Worm (Caenorhabditis elegans) whole organism, L1 larva: ENCODE results near the gene spr-2.

Experiments used
- C04F5.9 ChIP-seq: sonication (generic microtip); optimal IDR thresholded peaks from 2 replicates; lab custom pipeline; 2016; ENCODE audit warnings: missing genetic modification characterization, missing compliant biosample characterization
- C16A3.4 ChIP-seq: fragments of 150-350 bp; optimal IDR thresholded peaks from 2 replicates; lab custom pipeline; 2014; ENCODE audit warnings: missing biosample characterization, missing genetic modification characterization
- C34B4.2 ChIP-seq: sonication (generic microtip); optimal IDR thresholded peaks from 2 replicates; lab custom pipeline; 2017; ENCODE audit warnings: mild to moderate bottlenecking, missing genetic modification characterization, missing compliant biosample characterization
- Y116A8C.19 ChIP-seq: sonication (generic microtip); optimal IDR thresholded peaks from 2 replicates; lab custom pipeline; 2016; ENCODE audit warnings: missing compliant biosample characterization, missing genetic modification characterization, borderline replicate concordance
- alr-1 ChIP-seq: fragments of 200-800 bp; sonication (Bioruptor generic); optimal IDR thresholded peaks from 2 replicates; lab custom pipeline; 2018; ENCODE audit warnings: borderline replicate concordance, mild to moderate bottlenecking, missing genetic modification characterization, missing compliant biosample characterization
- aly-2 ChIP-seq: fragments of 150-350 bp; optimal IDR thresholded peaks from 2 replicates; lab custom pipeline; 2014; ENCODE audit warnings: missing biosample characterization, missing genetic modification characterization
- ama-1 ChIP-seq: fragments of 150-350 bp; optimal IDR thresholded peaks from 2 replicates; lab custom pipeline; 2014
- blmp-1 ChIP-seq: fragments of 150-350 bp; optimal IDR thresholded peaks from 2 replicates; lab custom pipeline; 2014; ENCODE audit warnings: missing biosample characterization, missing genetic modification characterization
- ceh-63 ChIP-seq: fragments of 200-800 bp; sonication (Bioruptor generic); optimal IDR thresholded peaks from 2 replicates; lab custom pipeline; 2018; ENCODE audit warnings: mild to moderate bottlenecking, missing genetic modification characterization, missing compliant biosample characterization
- ceh-8 ChIP-seq: fragments of 200-800 bp; sonication (Bioruptor generic); optimal IDR thresholded peaks from 2 replicates; lab custom pipeline; 2018; ENCODE audit warnings: mild to moderate bottlenecking, missing genetic modification characterization, moderate library complexity, missing compliant biosample characterization
- ces-1 ChIP-seq: fragments of 150-350 bp; optimal IDR thresholded peaks from 2 replicates; lab custom pipeline; 2014; ENCODE audit warnings: missing biosample characterization, missing genetic modification reagents, missing genetic modification characterization
- dsc-1 ChIP-seq: sonication (generic microtip); optimal IDR thresholded peaks from 2 replicates; lab custom pipeline; 2016; ENCODE audit warnings: mild to moderate bottlenecking, missing genetic modification characterization, missing compliant biosample characterization
- efl-1 ChIP-seq, 4 experiments: fragments of 150-350 bp; optimal IDR thresholded peaks in 3 of 4; peaks in 1 of 4; 1 replicate in 1 of 4; 2 replicates in 3 of 4; lab custom pipeline; 2014; ENCODE audit warnings: missing biosample characterization in 2 of 4, missing genetic modification characterization in 2 of 4, missing genetic modification reagents in 2 of 4
- elt-2 ChIP-seq: sonication (generic microtip); optimal IDR thresholded peaks from 2 replicates; lab custom pipeline; 2016; ENCODE audit warnings: missing genetic modification characterization, mild to moderate bottlenecking, inconsistent platforms, missing compliant biosample characterization, missing genetic modification reagents
- elt-3 ChIP-seq, 6 experiments: fragments of 150-350 bp in 1 of 6; sonication (generic microtip); optimal IDR thresholded peaks; 2 replicates each; lab custom pipeline; 2017 to 2018; ENCODE audit warnings: missing biosample characterization in 6 of 6, missing genetic modification characterization in 6 of 6, inconsistent platforms in 1 of 6
- ets-5 ChIP-seq: fragments of 200-800 bp; sonication (Bioruptor generic); IDR thresholded peaks from 2 replicates; pipeline ENCODE4 v1.3.6; 2022; ENCODE audit warnings: missing genetic modification characterization, missing compliant biosample characterization
- hlh-4 ChIP-seq: sonication (generic microtip); optimal IDR thresholded peaks from 2 replicates; lab custom pipeline; 2016; ENCODE audit warnings: mild to moderate bottlenecking, missing genetic modification characterization, missing compliant biosample characterization
- isw-1 ChIP-seq: fragments of 200-800 bp; sonication (Bioruptor generic); IDR thresholded peaks from 2 replicates; pipeline ENCODE4 v1.3.6; 2022; ENCODE audit warnings: missing genetic modification characterization, missing compliant biosample characterization
- jun-1 ChIP-seq: fragments of 150-350 bp; optimal IDR thresholded peaks from 2 replicates; lab custom pipeline; 2014; ENCODE audit warnings: missing biosample characterization, missing genetic modification reagents, missing genetic modification characterization
- lin-39 ChIP-seq: fragments of 150-350 bp; optimal IDR thresholded peaks from 2 replicates; lab custom pipeline; 2014; ENCODE audit warnings: missing biosample characterization, missing genetic modification reagents, missing genetic modification characterization
- lir-3 ChIP-seq: sonication (generic microtip); optimal IDR thresholded peaks from 2 replicates; lab custom pipeline; 2016; ENCODE audit warnings: mild to moderate bottlenecking, missing genetic modification characterization, moderate library complexity, missing compliant biosample characterization; ENCODE audit not compliant: poor library complexity
- lsy-2 ChIP-seq, 2 experiments: fragments of 150-350 bp; optimal IDR thresholded peaks; 2 replicates each; lab custom pipeline; 2014; ENCODE audit warnings: missing biosample characterization in 2 of 2, missing genetic modification characterization in 2 of 2
- mab-9 ChIP-seq: fragments of 200-800 bp; sonication (Bioruptor generic); IDR thresholded peaks from 2 replicates; pipeline ENCODE4 v1.3.6; 2022; ENCODE audit warnings: missing genetic modification reagents, missing genetic modification characterization, missing compliant biosample characterization
- mef-2 ChIP-seq: fragments of 150-350 bp; optimal IDR thresholded peaks from 2 replicates; lab custom pipeline; 2014; ENCODE audit warnings: missing biosample characterization, missing genetic modification characterization
- nhr-12 ChIP-seq: sonication (generic microtip); optimal IDR thresholded peaks from 2 replicates; lab custom pipeline; 2017; ENCODE audit warnings: missing biosample characterization, missing genetic modification characterization
- nhr-28 ChIP-seq: fragments of 150-350 bp; optimal IDR thresholded peaks from 2 replicates; lab custom pipeline; 2014; ENCODE audit warnings: missing biosample characterization, missing genetic modification characterization
- nhr-47 ChIP-seq: sonication (generic microtip); optimal IDR thresholded peaks from 2 replicates; lab custom pipeline; 2016; ENCODE audit warnings: mild to moderate bottlenecking, missing genetic modification characterization, moderate library complexity, missing compliant biosample characterization
- nhr-90 ChIP-seq: sonication (generic microtip); optimal IDR thresholded peaks from 2 replicates; lab custom pipeline; 2016; ENCODE audit warnings: mild to moderate bottlenecking, missing genetic modification characterization, missing compliant biosample characterization; ENCODE audit not compliant: poor library complexity
- pax-3 ChIP-seq: fragments of 200-800 bp; sonication (Bioruptor generic); optimal IDR thresholded peaks from 2 replicates; lab custom pipeline; 2018; ENCODE audit warnings: mild to moderate bottlenecking, missing genetic modification characterization, moderate library complexity, missing compliant biosample characterization
- rnt-1 ChIP-seq: sonication (generic microtip); optimal IDR thresholded peaks from 2 replicates; lab custom pipeline; 2016; ENCODE audit warnings: mild to moderate bottlenecking, missing genetic modification characterization, moderate library complexity, missing compliant biosample characterization
- skn-1 ChIP-seq: fragments of 150-350 bp; optimal IDR thresholded peaks from 2 replicates; lab custom pipeline; 2014; ENCODE audit warnings: missing biosample characterization, missing genetic modification characterization
- snpc-4 ChIP-seq: fragments of 150-350 bp; optimal IDR thresholded peaks from 2 replicates; lab custom pipeline; 2014; ENCODE audit warnings: missing biosample characterization, missing genetic modification characterization
- sptf-1 ChIP-seq: fragments of 150-350 bp; optimal IDR thresholded peaks from 2 replicates; lab custom pipeline; 2014; ENCODE audit warnings: missing biosample characterization, missing genetic modification characterization
- swsn-7 ChIP-seq: sonication (generic microtip); optimal IDR thresholded peaks from 2 replicates; lab custom pipeline; 2016; ENCODE audit warnings: missing genetic modification characterization, missing compliant biosample characterization
- unc-130 ChIP-seq: fragments of 150-350 bp; optimal IDR thresholded peaks from 2 replicates; lab custom pipeline; 2017; ENCODE audit warnings: missing biosample characterization, missing genetic modification characterization, inconsistent platforms
- unc-86 ChIP-seq: sonication (generic microtip); optimal IDR thresholded peaks from 2 replicates; lab custom pipeline; 2016; ENCODE audit warnings: missing genetic modification characterization, missing compliant biosample characterization
- unc-98 ChIP-seq: fragments of 200-800 bp; sonication (Bioruptor generic); IDR thresholded peaks from 2 replicates; pipeline ENCODE4 v1.3.6; 2022; ENCODE audit warnings: missing genetic modification characterization, missing compliant biosample characterization
- zag-1 ChIP-seq: fragments of 150-350 bp; optimal IDR thresholded peaks from 2 replicates; lab custom pipeline; 2014; ENCODE audit warnings: missing biosample characterization, missing genetic modification characterization

spr-2 gene

DNA sequence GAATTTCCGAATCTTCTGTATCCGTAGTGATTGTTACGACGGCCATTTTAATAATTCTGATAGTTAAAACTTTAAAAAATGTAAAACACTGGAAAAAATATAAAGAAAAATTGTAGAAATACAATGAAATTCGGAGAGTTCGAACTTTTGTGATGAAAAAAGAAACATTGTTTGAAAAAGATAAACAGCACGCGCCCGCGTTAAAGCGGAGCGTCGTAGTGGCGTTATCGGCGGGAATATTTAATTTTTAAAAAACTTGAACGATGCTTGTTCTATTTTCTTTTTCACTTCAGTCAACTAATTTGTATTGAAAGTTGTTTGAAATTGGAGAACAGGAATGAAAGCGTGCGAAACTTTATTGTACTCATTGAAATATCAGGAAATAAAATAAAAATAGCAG, 21.6 kb upstream of the spr-2 start, which contains the start of gene npp-23 (continued):
- peak; percentile 15 for TF ChIP-seq snpc-4 (tag; lab: Kevin White, UChicago)
- peak; percentile 53 for TF ChIP-seq dsc-1 (tag; lab: Kevin White, UChicago)
- peak; percentile 37 for TF ChIP-seq C16A3.4
- TF ChIP-seq swsn-7 (tag; lab: Kevin White, UChicago): peak; percentile 50
- no peak for TF ChIP-seq nhr-28 (tag; lab: Kevin White, UChicago)
- TF ChIP-seq aly-2 (tag; lab: Kevin White, UChicago): peak; percentile 11
- peak; percentile 96 to 99 for TF ChIP-seq efl-1 (optimal IDR thresholded peaks at IDR 0.05; lab: Kevin White, UChicago)
- peak; percentile 96 to 99 for TF ChIP-seq efl-1 (GFP tag; optimal IDR thresholded peaks at IDR 0.05 in 1 of 2; lab: Kevin White, UChicago)
- TF ChIP-seq ama-1 (lab: Kevin White, UChicago): no peak
- TF ChIP-seq skn-1: peak; percentile 51
- TF ChIP-seq lsy-2 (tag; optimal IDR thresholded peaks at IDR 0.05; lab: Kevin White, UChicago): peak in 1 of 2 experiments; percentile 60
- TF ChIP-seq rnt-1 (tag; lab: Kevin White, UChicago): peak; percentile 58
- TF ChIP-seq, all 84 proteins: peak for 26

DNA sequence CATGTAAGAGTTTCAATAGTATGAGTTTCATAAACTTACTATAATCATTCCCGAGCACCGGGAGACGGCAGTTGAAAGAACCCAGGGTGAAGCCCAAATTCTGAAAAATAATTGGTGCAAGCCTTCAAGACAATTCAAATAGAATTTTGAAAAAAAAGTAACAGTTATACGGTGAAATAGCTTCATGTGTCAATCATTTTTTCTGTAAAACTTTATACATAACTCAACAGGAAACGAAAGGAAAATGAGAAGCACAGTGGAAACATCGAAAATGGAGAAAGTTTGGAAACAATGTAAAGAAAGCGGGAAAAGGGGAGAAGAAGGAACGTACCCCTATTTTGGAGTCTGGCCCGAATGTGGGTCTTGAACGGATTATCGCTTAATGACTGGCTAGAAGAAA, 18.3 kb upstream of the spr-2 start, which contains the start of gene C09G9.3:
Gene C09G9.3 (minus strand): TSS at position 101 of the 400 bp plus-strand sequence.
- TF ChIP-seq aly-2 (tag; lab: Kevin White, UChicago): no peak

DNA sequence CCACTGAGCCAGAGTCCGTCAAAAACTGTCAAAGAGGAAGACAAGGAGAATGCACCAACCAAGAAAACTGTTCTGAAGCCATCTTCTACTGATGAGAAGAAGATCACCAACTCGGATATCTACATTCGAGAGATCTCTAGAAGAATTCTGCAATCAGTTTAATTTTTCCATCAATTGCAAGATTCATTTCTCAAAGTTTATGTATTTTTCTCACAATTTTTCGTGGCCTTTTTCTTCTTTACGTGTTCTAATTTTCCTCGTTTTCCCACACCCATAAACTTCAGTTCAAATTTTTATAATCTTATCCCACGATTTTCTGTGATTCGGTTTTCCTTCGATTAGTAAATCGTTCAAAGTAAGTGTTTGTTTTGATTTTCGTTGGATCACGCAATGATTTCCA, 17.4 kb upstream of the spr-2 start, which contains the start of gene hdl-2:
Gene hdl-2 (plus strand): TSS at position 301 of the 400 bp plus-strand sequence.
- TF ChIP-seq lir-3 (tag; lab: Kevin White, UChicago) (no peak), unc-130 (no peak), isw-1 (no peak), sptf-1 (tag; lab: Kevin White, UChicago) (no peak), nhr-47 (no peak), C34B4.2 (tag; lab: Kevin White, UChicago) (no peak), C04F5.9 (tag; lab: Kevin White, UChicago) (no peak), ces-1 (GFP tag; lab: Kevin White, UChicago) (no peak), Y116A8C.19 (tag; lab: Kevin White, UChicago) (no peak), nhr-12 (no peak), unc-86 (no peak), elt-3 (tag; optimal IDR thresholded peaks at IDR 0.05; lab: Kevin White, UChicago) (no peak), lin-39 (no peak), zag-1 (tag; lab: Kevin White, UChicago) (no peak), alr-1 (tag; lab: Kevin White, UChicago) (no peak), jun-1 (tag; lab: Kevin White, UChicago) (no peak)

DNA sequence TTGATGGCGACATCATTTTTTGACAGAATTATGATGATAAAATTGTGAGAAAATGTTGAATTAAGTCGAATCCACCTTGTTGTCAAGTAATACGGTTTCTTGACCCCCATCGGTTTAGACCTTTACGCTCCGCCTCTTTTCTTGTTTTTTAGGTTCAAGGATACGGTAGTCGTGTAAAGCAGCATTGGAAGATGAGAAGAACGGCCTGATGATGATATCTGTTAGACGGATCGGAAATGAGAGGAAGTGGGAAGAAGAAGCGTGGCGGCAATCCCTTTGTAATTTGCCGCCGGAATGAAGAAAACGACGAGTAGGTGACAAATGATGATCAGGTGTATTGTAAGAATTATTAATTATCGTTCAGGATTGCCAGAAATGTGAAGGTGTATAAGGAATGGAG, 11.5 kb upstream of the spr-2 start, which contains the start of gene npax-4:
Gene npax-4 (minus strand): TSS at position 101 of the 400 bp plus-strand sequence.
- no peak for TF ChIP-seq nhr-90 (tag; lab: Kevin White, UChicago)
- TF ChIP-seq dsc-1 (tag; lab: Kevin White, UChicago): no peak
- TF ChIP-seq unc-98 (GFP tag; lab: Robert Waterston, UW): no peak
- no peak for TF ChIP-seq pax-3
- TF ChIP-seq nhr-47: no peak
- no peak for TF ChIP-seq elt-2
- TF ChIP-seq ceh-8 (GFP tag; lab: Kevin White, UChicago): no peak
- no peak for TF ChIP-seq mef-2 (tag; lab: Kevin White, UChicago)

DNA sequence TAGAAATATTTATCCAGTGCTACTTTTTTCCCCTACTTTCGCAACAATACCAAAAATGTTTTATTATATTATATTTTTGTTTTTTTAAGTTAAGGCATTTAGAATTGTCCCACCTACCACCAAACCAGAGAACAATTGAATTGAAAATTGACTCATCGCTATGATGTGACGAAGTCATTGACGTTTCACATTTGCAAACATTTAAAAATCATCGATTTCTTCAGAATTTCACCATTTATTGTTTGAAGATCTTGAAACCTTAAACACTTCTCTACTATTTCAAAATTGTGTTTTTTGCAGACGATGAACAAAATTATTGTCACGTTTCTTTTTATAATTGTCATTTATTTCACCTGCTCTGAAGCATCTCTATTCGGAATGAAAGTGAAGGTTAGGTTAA, 10.1 kb upstream of the spr-2 start, which contains the start of gene C09G9.8:
Gene C09G9.8 (plus strand): TSS at position 301 of the 400 bp plus-strand sequence.
- TF ChIP-seq mab-9 (no peak), isw-1 (no peak), pax-3 (no peak), elt-2 (no peak), jun-1 (tag; lab: Kevin White, UChicago) (no peak), ceh-63 (no peak), hlh-4 (no peak), ets-5 (no peak), blmp-1 (no peak)
